Fruit fly (Drosophila melanogaster): ENCODE results near the gene CG45486.

The CG45486 gene

dm6 chrX:19897328-19897990, 12.5 kb downstream of the CG45486 start:
- TF ChIP-seq psq (optimal IDR thresholded peaks at IDR 0.05) (no peak), Myc (optimal IDR thresholded peaks at IDR 0.05) (no peak), ttk (optimal IDR thresholded peaks at IDR 0.05) (no peak), insv (optimal IDR thresholded peaks at IDR 0.05) (no peak)

DNA sequence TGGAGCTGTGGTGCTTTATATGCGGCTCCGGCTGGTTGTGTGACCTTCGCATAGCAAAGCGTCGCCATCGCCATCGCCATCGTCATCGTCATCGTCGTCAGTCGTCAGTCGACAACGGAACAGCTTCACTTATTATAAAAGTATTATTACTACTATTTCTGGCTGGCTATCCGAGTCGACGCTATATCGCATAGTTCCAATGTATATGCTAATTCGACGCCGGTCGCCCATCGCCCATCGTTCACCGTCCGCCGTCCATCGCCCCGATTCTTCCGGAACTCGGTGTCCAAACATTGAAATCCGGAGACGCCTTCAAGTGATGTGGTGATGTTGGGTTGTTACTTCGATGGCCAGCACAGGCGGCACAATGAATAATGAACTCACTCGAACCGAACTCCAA, 17.8 kb downstream of the CG45486 start:
- no peak for TF ChIP-seq ttk (optimal IDR thresholded peaks at IDR 0.05)
- no peak for TF ChIP-seq Myc (optimal IDR thresholded peaks at IDR 0.05)
- TF ChIP-seq psq (optimal IDR thresholded peaks at IDR 0.05) = no peak

- TF ChIP-seq h (optimal IDR thresholded peaks at IDR 0.05) (no peak), Sin3A (optimal IDR thresholded peaks at IDR 0.05) (no peak), Myc (optimal IDR thresholded peaks at IDR 0.05) (no peak), ttk (optimal IDR thresholded peaks at IDR 0.05) (no peak), insv (optimal IDR thresholded peaks at IDR 0.05) (no peak), psq (optimal IDR thresholded peaks at IDR 0.05) (no peak)
Measured at dm6 chrX:19890010-19890665, 19.8 kb downstream of the CG45486 start, which contains the start of gene amn. amn (minus strand) TSS chrX:19890060.

- TF ChIP-seq Myc (optimal IDR thresholded peaks at IDR 0.05) = no peak
- TF ChIP-seq Sin3A (optimal IDR thresholded peaks at IDR 0.05) = no peak
- TF ChIP-seq psq (optimal IDR thresholded peaks at IDR 0.05) = no peak
- no peak for TF ChIP-seq insv (optimal IDR thresholded peaks at IDR 0.05)
- no peak for TF ChIP-seq h (optimal IDR thresholded peaks at IDR 0.05)
- no peak for TF ChIP-seq ttk (optimal IDR thresholded peaks at IDR 0.05)
Measured at dm6 chrX:19889128-19889756, 20.7 kb downstream of the CG45486 start.

DNA sequence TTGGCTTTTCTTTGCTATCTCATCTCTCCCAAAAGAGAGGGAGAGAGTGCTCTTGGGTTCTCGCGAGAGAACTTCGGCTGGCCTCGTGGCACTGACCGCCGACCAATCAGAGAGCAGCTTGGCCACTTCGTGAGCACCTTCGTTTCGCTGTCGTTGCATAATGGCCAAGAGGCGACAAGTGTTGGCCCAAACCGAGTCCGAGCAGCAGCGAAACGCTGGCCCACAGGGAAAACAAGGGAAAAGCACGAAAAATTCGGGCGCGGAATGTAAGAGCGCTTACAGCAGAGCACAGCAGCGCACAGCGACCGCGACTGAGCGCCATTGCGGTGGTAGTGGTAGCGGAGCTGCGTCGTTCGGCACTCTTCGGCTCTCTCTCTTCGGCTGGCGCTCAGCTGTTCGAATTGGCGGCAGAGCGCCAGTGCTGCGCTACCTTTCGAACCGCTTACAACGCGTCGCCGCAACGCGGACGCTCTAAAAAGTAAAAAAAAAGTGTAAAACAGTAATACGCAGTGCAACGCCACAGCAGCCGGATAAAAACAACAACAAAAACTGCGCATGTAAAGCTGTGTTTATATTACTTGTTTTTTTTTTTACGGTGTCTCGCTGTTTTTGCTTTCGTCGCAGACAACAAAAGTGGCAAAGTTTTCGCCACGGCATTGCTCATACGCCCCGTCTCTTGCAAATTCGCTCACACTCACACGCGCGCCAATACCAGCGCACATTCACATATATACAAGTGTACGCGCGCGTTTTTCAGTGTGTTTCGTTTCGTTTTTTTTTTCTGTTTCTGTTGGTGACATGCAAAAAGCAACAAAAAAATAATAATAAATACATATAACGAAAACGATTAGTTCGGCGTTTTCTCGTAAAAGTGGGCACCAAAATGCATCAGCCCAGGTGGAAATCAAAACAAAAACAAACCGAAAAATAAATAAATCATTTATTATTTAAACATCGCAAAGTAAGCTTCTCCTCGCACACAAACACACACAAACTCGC, 22.7 kb downstream of the CG45486 start:
- TF ChIP-seq h (optimal IDR thresholded peaks at IDR 0.05) (no peak), Myc (optimal IDR thresholded peaks at IDR 0.05) (no peak), psq (optimal IDR thresholded peaks at IDR 0.05) (no peak), ttk (optimal IDR thresholded peaks at IDR 0.05) (no peak), Sin3A (optimal IDR thresholded peaks at IDR 0.05) (no peak), insv (optimal IDR thresholded peaks at IDR 0.05) (no peak)

DNA sequence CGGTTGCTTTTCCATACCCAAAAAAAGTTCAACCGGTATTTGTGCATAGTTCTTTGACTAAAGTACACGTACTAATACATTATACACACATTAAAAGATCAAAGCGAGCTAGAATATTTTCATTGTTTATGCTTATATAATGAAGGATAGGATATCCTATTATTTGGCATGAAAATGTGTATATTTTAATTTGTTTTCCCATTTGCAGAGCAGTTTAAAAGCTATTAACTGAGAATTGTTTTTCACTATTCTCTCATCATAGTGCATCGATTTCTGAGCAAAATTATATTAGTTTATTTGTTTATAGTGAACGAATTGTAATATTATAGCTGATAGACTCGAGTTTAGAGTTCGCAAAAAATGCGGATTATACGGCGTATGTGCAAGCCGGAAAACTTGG, 23.4 kb downstream of the CG45486 start:
- TF ChIP-seq h (optimal IDR thresholded peaks at IDR 0.05) (no peak), Myc (optimal IDR thresholded peaks at IDR 0.05) (no peak), insv (optimal IDR thresholded peaks at IDR 0.05) (no peak), Sin3A (optimal IDR thresholded peaks at IDR 0.05) (no peak), psq (optimal IDR thresholded peaks at IDR 0.05) (no peak), ttk (optimal IDR thresholded peaks at IDR 0.05) (no peak)

DNA sequence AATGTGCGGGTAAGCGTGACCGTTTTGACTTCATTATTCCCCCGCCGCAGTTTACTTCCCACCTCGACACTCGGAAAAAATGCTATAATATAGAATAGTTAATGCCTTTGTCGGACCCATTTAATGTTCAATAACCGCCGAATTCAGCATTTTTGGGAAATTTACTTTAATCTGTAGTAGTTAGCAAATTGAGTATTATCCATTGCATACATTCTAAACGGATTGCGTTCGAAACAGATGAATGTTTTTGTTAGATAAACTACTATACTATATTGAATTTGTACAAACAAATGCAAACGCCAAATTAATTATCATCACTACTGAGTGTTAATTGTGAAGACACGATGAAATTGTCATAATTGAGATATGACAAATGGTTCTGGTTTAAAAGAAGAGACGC, 25.7 kb downstream of the CG45486 start:
- TF ChIP-seq Sin3A (optimal IDR thresholded peaks at IDR 0.05) (no peak), insv (optimal IDR thresholded peaks at IDR 0.05) (no peak), psq (optimal IDR thresholded peaks at IDR 0.05) (no peak), h (optimal IDR thresholded peaks at IDR 0.05) (no peak), Myc (optimal IDR thresholded peaks at IDR 0.05) (no peak), ttk (optimal IDR thresholded peaks at IDR 0.05) (no peak)

- TF ChIP-seq Myc (optimal IDR thresholded peaks at IDR 0.05) (no peak), Sin3A (optimal IDR thresholded peaks at IDR 0.05) (no peak), ttk (optimal IDR thresholded peaks at IDR 0.05) (no peak), insv (optimal IDR thresholded peaks at IDR 0.05) (no peak), h (optimal IDR thresholded peaks at IDR 0.05) (no peak), psq (optimal IDR thresholded peaks at IDR 0.05) (no peak)
Measured at dm6 chrX:19878342-19879204, 31.3 kb downstream of the CG45486 start.

DNA sequence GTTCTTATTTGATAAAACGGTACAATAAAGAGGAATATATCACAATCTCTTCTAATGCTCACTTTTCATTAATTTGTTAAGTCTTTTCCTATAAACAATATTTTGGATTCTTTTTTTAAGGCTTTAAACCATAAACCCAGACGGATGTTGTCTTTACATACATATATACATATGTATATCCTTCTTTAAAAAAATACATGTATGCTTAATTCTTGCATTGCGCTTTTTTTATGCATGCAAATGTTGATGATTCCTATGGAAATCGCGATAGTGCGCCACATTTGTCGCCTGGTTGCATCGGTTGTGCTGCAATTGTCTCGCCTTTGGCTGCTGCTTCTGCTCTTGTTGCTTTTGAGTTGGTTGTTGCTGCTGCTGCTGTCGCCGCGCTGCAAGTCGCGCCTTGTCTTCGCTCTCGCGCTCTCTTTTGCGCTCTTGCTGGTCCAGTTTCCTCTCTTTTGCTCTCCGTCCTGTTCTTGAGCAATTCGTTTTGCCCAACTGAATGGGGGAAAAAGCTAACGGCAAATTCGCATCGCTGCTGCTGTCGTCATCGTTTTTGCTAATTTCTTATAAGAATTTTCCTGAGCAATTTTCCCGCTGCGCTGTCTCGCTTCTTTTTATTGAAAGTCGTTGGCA, 33.0 kb downstream of the CG45486 start:
- TF ChIP-seq ttk (optimal IDR thresholded peaks at IDR 0.05) (no peak), h (optimal IDR thresholded peaks at IDR 0.05) (no peak), insv (optimal IDR thresholded peaks at IDR 0.05) (no peak), Sin3A (optimal IDR thresholded peaks at IDR 0.05) (no peak), psq (optimal IDR thresholded peaks at IDR 0.05) (no peak), Myc (optimal IDR thresholded peaks at IDR 0.05) (no peak)

DNA sequence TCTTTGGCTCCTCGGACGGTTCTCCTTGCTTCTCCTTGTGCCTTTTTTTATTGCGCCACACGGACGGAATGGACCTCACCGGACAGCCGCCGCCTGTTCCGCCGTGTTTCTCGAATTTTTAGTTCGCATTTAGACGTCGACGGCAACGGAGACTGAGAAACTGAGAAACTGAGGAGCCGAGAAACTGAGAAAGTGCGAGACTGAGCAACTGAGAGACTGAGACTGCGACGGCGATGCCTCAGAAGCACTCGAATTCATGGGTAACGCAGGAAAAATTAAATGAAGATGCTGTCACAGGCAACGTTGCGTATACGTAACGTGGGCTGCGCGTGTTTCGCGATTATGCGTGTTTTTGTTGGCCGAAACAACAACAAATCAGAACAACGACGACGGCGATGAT, 34.3 kb downstream of the CG45486 start:
- no peak for TF ChIP-seq ttk (optimal IDR thresholded peaks at IDR 0.05)
- no peak for TF ChIP-seq psq (optimal IDR thresholded peaks at IDR 0.05)
- no peak for TF ChIP-seq insv (optimal IDR thresholded peaks at IDR 0.05)
- TF ChIP-seq Sin3A (optimal IDR thresholded peaks at IDR 0.05) = no peak
- TF ChIP-seq Myc (optimal IDR thresholded peaks at IDR 0.05) = no peak
- no peak for TF ChIP-seq h (optimal IDR thresholded peaks at IDR 0.05)

All from Kc167 (cell line).